Worm (Caenorhabditis elegans): ENCODE results near the gene insc-1.

ce11 chrII:7404001-7404400, 45.3 kb downstream of the insc-1 start:
- TF ChIP-seq fos-1 (tag; optimal IDR thresholded peaks at IDR 0.05), result no peak
- TF ChIP-seq ZK546.5 (tag; optimal IDR thresholded peaks at IDR 0.05), result no peak
- no peak for TF ChIP-seq lin-11 (tag; optimal IDR thresholded peaks at IDR 0.05)

Data from whole organism, L2 larva.